Fruit fly (Drosophila melanogaster) whole organism, wandering third instar larva: ENCODE measurements around the gene RpL4.
"Not testable (repeated sequence)": the region's sequence is repeated elsewhere in the genome, so short reads cannot be mapped to it uniquely, and the experiment has no call there.

Experiments
- HLH106 ChIP-seq: fragments of 200-800 bp; optimal IDR thresholded peaks from 3 replicates; lab custom pipeline; 2019; ENCODE audit warnings: missing biosample characterization, mild to moderate bottlenecking, missing genetic modification characterization, moderate library complexity
- Jra ChIP-seq: sonication (Bioruptor generic); optimal IDR thresholded peaks from 2 replicates; lab custom pipeline; 2016; ENCODE audit warnings: missing biosample characterization, missing genetic modification characterization
- br ChIP-seq: fragments of 200-800 bp; sonication (Bioruptor generic); optimal IDR thresholded peaks from 2 replicates; lab custom pipeline; 2016; ENCODE audit warnings: missing biosample characterization, missing genetic modification characterization
- dl ChIP-seq, 2 experiments: fragments of 175-275, 200-275 bp in 1 of 2; fragments of 200-275 bp in 1 of 2; sonication (Bioruptor generic); optimal IDR thresholded peaks; lab custom pipeline; 2018; ENCODE audit warnings: mild to moderate bottlenecking in 2 of 2, missing biosample characterization in 2 of 2, missing genetic modification characterization in 2 of 2, moderate library complexity in 2 of 2; ENCODE audit not compliant: partially characterized antibody in 2 of 2, insufficient read depth in 1 of 2
- lola ChIP-seq: fragments of >200 bp; optimal IDR thresholded peaks from 2 replicates; lab custom pipeline; 2017; ENCODE audit warnings: missing biosample characterization, missing genetic modification characterization
- woc ChIP-seq: sonication (Bioruptor generic); optimal IDR thresholded peaks from 2 replicates; lab custom pipeline; 2016; ENCODE audit warnings: missing biosample characterization, mild to moderate bottlenecking, missing genetic modification characterization

RpL4 gene

dm6 chr3R:27960473-27960872, 37.9 kb downstream of the RpL4 start, which contains the start of gene CG31253:
TSS of gene CG31253 (minus strand) at chr3R:27960573.
- TF ChIP-seq lola (GFP tag; lab: Kevin White, UChicago); HLH106; woc: not testable (repeated sequence)

DNA sequence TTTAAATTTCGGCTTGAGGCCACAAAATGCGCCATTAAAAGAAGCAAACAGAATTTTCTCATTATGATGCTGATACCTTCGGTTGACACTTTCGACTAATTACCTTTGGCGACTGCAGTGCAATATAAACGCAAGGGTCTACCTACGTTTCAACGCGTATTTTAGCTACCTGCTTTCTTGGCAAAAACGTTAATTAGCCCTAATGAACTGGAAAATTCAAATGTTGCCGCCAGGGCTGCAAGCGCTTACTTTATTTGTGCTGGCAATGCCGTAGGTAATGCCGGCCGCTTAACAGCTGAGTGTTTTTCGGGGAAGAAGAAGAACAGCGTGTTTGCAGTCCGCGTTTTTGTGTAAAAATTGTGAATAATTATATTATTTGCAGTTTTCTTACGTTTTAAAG, 40.5 kb downstream of the RpL4 start, which contains the start of the genes CG31131 and CG4849:
Gene CG31131 (minus strand): TSS at position 101 of the 400 bp plus-strand sequence.
Gene CG4849 (plus strand): TSS at position 297 of the 400 bp plus-strand sequence.
- TF ChIP-seq Jra; dl (GFP tag; optimal IDR thresholded peaks at IDR 0.05; lab: Kevin White, UChicago; ENCODE audit: insufficient read depth in 1 of 2, partially characterized antibody in 2 of 2); br (GFP tag; lab: Kevin White, UChicago): not testable (repeated sequence)
